Fruit fly (Drosophila melanogaster): Measurements from ENCODE around the gene CG34012.

CG34012 gene

DNA sequence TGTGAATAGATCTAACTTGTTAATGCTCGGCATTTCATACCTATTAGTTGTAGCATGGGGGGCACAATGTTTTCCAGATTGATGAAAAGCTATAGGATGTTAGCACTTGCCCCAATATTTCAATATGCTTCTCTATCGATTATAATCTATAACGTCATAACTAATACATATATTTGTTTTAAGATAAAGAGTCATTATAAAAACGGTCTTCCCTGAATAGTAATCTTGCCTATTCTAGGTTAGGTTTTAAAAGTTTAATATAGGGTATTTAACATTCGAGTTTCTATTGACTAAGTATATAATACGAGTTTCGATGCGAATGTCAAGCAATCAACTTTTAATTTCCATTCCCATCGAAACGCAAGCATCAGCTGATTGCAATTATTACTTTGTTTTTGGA, 48.1 kb downstream of the CG34012 start, which contains the start of the genes CG6321 and Blos2 (continued):
- TF ChIP-seq dan (GFP tag; IDR thresholded peaks at IDR 0.05) (no peak), so (GFP tag; IDR thresholded peaks at IDR 0.05) (peak; percentile 53; the same call in 1 of the 3 replicates), aop (GFP tag; IDR thresholded peaks at IDR 0.05) (no peak), CG8281 (tag; optimal IDR thresholded peaks at IDR 0.05) (peak; percentile 33), Fer2 (tag; optimal IDR thresholded peaks at IDR 0.05) (peak; percentile 50), ash1 (GFP tag; optimal IDR thresholded peaks at IDR 0.05) (no peak), sim (GFP tag; IDR thresholded peaks at IDR 0.05) (no peak), scrt (GFP tag; optimal IDR thresholded peaks at IDR 0.05) (peak; percentile 68), CG10209 (GFP tag; optimal IDR thresholded peaks at IDR 0.05) (peak; percentile 70), fu2 (GFP tag; optimal IDR thresholded peaks at IDR 0.05) (no peak), CG4820 (GFP tag; optimal IDR thresholded peaks at IDR 0.05) (peak; percentile 55), GATAe (GFP tag; conservative IDR thresholded peaks at IDR 0.05) (peak; percentile 55; the same call in 1 of the 2 replicates), usp (GFP tag; optimal IDR thresholded peaks at IDR 0.05) (no peak), CG17802 (tag; optimal IDR thresholded peaks at IDR 0.05) (no peak), CG13424 (tag; optimal IDR thresholded peaks at IDR 0.05) (peak; percentile 84), ATbp (GFP tag; optimal IDR thresholded peaks at IDR 0.05) (peak; percentile 64), al (GFP tag; IDR thresholded peaks at IDR 0.05) (peak; percentile 60; the same call in 1 of the 2 replicates), ap (GFP tag; IDR thresholded peaks at IDR 0.05) (peak; percentile 23; the same call in 1 of the 2 replicates), Trl (optimal IDR thresholded peaks at IDR 0.05) (no peak), Trl (GFP tag; optimal IDR thresholded peaks at IDR 0.05) (peak; percentile 45), Spps (tag; optimal IDR thresholded peaks at IDR 0.05) (peak; percentile 65), pzg (GFP tag; optimal IDR thresholded peaks at IDR 0.05) (peak; percentile 39), dati (GFP tag; IDR thresholded peaks at IDR 0.05) (no peak), Adf1 (GFP tag; IDR thresholded peaks at IDR 0.05) (0 out of 2 replicates have a peak, but pooled peaks have one; percentile 22), C15 (GFP tag; IDR thresholded peaks at IDR 0.05) (peak; percentile 59; the same call in 1 of the 3 replicates), caup (GFP tag; optimal IDR thresholded peaks at IDR 0.05; ENCODE audit: severe bottlenecking) (peak; percentile 72), luna (GFP tag; optimal IDR thresholded peaks at IDR 0.05) (no peak), ro (GFP tag; IDR thresholded peaks at IDR 0.05) (no peak), eve (GFP tag; optimal IDR thresholded peaks at IDR 0.05) (peak in 1 of 2 experiments; percentile 83), jigr1 (GFP tag; IDR thresholded peaks at IDR 0.05) (no peak), Side (GFP tag; optimal IDR thresholded peaks at IDR 0.05) (peak; percentile 38), chif (GFP tag; optimal IDR thresholded peaks at IDR 0.05) (peak in 1 of 2 experiments; percentile 67), B-H2 (GFP tag; optimal IDR thresholded peaks at IDR 0.05) (peak; percentile 48), H2.0 (GFP tag; IDR thresholded peaks at IDR 0.05) (no peak), tna (GFP tag; IDR thresholded peaks at IDR 0.05; ENCODE audit: partially characterized antibody) (no peak), chm (GFP tag; IDR thresholded peaks at IDR 0.05) (peak; percentile 55; the same call in 1 of the 2 replicates), twi (tag; optimal IDR thresholded peaks at IDR 0.05) (peak; percentile 51), br (optimal IDR thresholded peaks at IDR 0.05) (no peak), CG4404 (GFP tag; IDR thresholded peaks at IDR 0.05) (0 out of 2 replicates have a peak, but pooled peaks have one; percentile 14), HmgD (GFP tag; optimal IDR thresholded peaks at IDR 0.05) (no peak), D19B (GFP tag; optimal IDR thresholded peaks at IDR 0.05) (peak; percentile 98), crol (GFP tag; IDR thresholded peaks at IDR 0.05) (no peak), Gug (GFP tag; IDR thresholded peaks at IDR 0.05) (0 out of 4 replicates have a peak, but pooled peaks have one; percentile 37), run (tag; optimal IDR thresholded peaks at IDR 0.05) (peak; percentile 59), CG6854 (GFP tag; optimal IDR thresholded peaks at IDR 0.05) (peak; percentile 80), dm (GFP tag; optimal IDR thresholded peaks at IDR 0.05) (no peak), Drgx (GFP tag; IDR thresholded peaks at IDR 0.05) (peak; percentile 77), CG8478 (optimal IDR thresholded peaks at IDR 0.05) (no peak), chinmo (GFP tag; IDR thresholded peaks at IDR 0.05; ENCODE audit: partially characterized antibody) (no peak), CG4617 (GFP tag; optimal IDR thresholded peaks at IDR 0.05; ENCODE audit: borderline replicate concordance) (peak; percentile 34), CG15601 (tag; optimal IDR thresholded peaks at IDR 0.05) (peak; percentile 68), exex (tag; optimal IDR thresholded peaks at IDR 0.05) (peak; percentile 81)
